Worm (Caenorhabditis elegans): ENCODE data around the gene srj-13.

srj-13 gene

DNA sequence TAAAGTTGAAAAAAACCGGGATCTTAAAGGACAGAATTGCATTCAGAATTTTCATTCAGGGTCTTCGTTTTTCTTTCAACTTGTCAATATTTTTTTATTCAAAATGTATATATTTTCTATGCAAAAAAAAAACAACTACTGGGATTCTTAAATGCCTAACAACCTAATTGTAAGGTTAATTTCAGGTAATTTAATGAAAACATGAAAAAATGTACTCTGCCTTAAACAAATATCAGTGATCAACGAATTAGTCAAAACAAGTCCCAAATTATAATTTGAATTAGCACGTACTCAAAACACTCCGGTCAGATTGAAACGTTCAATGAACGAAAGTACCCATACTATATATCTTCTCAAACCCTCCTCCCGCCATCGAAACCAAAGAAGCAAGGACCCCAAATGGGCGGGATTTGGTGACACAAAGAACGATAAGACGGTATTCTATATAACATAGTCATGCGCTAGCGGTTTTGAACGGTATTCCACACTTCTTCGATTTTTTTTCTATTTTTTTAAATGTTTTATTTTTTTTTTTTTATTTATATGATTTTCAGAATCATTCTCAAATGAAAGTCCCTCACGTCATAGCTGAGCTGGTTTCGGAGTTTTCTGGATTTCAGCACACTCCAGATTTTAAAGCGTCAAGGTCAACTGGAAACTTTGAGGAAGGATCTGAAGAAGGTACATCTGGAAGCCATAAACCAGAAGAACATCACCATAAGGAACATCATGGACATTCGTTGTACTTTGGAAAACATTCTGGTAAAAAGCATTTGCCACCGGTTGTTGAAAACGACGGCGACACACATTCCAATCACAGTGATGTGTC, 33.1 kb downstream of the srj-13 start, which contains the start of the genes ddo-2 and F25E5.8:
TSS of gene ddo-2 (minus strand) at position 330 of the 829 bp plus-strand sequence.
TSS of gene F25E5.8 (plus strand) at position 555 of the 829 bp plus-strand sequence.
- TF ChIP-seq fos-1 (tag; optimal IDR thresholded peaks at IDR 0.05) (no peak), ceh-16 (tag; optimal IDR thresholded peaks at IDR 0.05) (no peak), nhr-43 (tag; optimal IDR thresholded peaks at IDR 0.05; ENCODE audit: poor library complexity, severe bottlenecking) (peak; percentile 46), zag-1 (tag; optimal IDR thresholded peaks at IDR 0.05) (no peak), nhr-25 (tag; optimal IDR thresholded peaks at IDR 0.05) (peak; percentile 14), lsy-12 (tag; optimal IDR thresholded peaks at IDR 0.05) (no peak), elt-2 (tag; optimal IDR thresholded peaks at IDR 0.05) (no peak), unc-39 (tag; optimal IDR thresholded peaks at IDR 0.05) (no peak), pqm-1 (tag; optimal IDR thresholded peaks at IDR 0.05) (no peak), mml-1 (tag; optimal IDR thresholded peaks at IDR 0.05) (no peak), nhr-77 (tag; optimal IDR thresholded peaks at IDR 0.05) (no peak), ama-1 (optimal IDR thresholded peaks at IDR 0.05) (no peak), nhr-11 (tag; optimal IDR thresholded peaks at IDR 0.05) (no peak), nhr-23 (tag; optimal IDR thresholded peaks at IDR 0.05) (peak; percentile 70), nhr-67 (tag; optimal IDR thresholded peaks at IDR 0.05) (no peak), eor-1 (tag; optimal IDR thresholded peaks at IDR 0.05) (no peak), snpc-4 (tag; optimal IDR thresholded peaks at IDR 0.05) (no peak), lin-15B (tag; optimal IDR thresholded peaks at IDR 0.05) (no peak), ztf-11 (tag; optimal IDR thresholded peaks at IDR 0.05) (no peak), aly-2 (tag; optimal IDR thresholded peaks at IDR 0.05) (no peak), ZK546.5 (tag; optimal IDR thresholded peaks at IDR 0.05) (no peak), skn-1 (tag; optimal IDR thresholded peaks at IDR 0.05) (no peak), ceh-82 (tag; optimal IDR thresholded peaks at IDR 0.05) (no peak), nhr-76 (tag; optimal IDR thresholded peaks at IDR 0.05) (no peak), hmg-11 (tag; optimal IDR thresholded peaks at IDR 0.05) (peak; percentile 11)

DNA sequence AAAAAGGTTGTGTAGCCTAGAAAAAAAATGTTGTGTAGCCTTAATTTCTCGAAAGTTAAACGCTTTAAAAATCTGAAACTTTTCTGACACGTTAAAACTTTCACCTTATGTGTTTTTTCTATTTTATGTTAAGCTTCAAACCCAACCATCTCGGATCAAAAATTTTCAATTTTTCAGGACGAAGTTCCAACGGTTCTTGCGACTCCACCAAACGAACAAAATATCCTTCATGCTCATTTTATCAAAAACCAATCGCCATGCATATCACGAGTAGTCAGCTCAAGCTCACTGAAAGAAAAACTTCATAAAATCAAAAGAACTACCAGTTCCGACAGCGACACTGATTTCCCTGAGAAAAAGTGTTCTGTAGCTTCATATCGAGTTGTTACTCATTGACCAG, 34.1 kb downstream of the srj-13 start:
- no peak for TF ChIP-seq ceh-16 (tag; optimal IDR thresholded peaks at IDR 0.05)
- no peak for TF ChIP-seq nhr-25 (tag; optimal IDR thresholded peaks at IDR 0.05)
- TF ChIP-seq sea-2 (GFP tag; optimal IDR thresholded peaks at IDR 0.05), result no peak
- no peak for TF ChIP-seq ceh-9 (tag; optimal IDR thresholded peaks at IDR 0.05)
- TF ChIP-seq nhr-76 (tag; optimal IDR thresholded peaks at IDR 0.05), result no peak
- TF ChIP-seq pha-4 (tag; optimal IDR thresholded peaks at IDR 0.05), result no peak
- TF ChIP-seq nhr-12 (tag; optimal IDR thresholded peaks at IDR 0.05), result no peak
- no peak for TF ChIP-seq egl-5 (tag; optimal IDR thresholded peaks at IDR 0.05)
- no peak for TF ChIP-seq daf-12 (tag; optimal IDR thresholded peaks at IDR 0.05)

DNA sequence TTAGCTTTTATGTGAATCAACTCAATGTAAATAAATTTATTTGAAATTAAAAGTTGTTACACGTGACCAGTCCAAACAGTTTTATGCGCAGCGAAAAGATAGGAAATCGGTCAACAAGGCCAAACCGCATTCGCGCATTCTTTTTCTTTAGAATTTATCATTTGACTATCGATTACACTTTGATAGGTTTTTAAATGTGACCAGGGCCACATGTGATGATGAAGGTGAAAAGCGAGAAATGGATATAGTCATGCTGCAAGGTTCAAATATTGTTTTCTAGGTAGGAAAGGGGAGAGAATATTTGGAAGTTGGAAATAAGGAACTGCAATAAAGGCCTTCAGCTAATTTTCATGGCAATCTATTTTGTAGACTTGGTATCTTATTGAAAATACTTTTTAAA, 34.5 kb downstream of the srj-13 start:
- TF ChIP-seq nhr-43 (tag; optimal IDR thresholded peaks at IDR 0.05; ENCODE audit: poor library complexity, severe bottlenecking), result peak; percentile 90
- no peak for TF ChIP-seq lin-39 (tag; optimal IDR thresholded peaks at IDR 0.05)
- TF ChIP-seq tbx-2 (tag; optimal IDR thresholded peaks at IDR 0.05), result peak; percentile 28
- peak in 2 of 3 experiments; percentile 14 to 91 for TF ChIP-seq elt-3 (tag; optimal IDR thresholded peaks at IDR 0.05)
- no peak for TF ChIP-seq egl-27 (tag; optimal IDR thresholded peaks at IDR 0.05)
- TF ChIP-seq nfya-1 (tag; optimal IDR thresholded peaks at IDR 0.05; ENCODE audit: insufficient read depth), result peak; percentile 16
- no peak for TF ChIP-seq egl-5 (tag; optimal IDR thresholded peaks at IDR 0.05)
- TF ChIP-seq nhr-25 (tag; optimal IDR thresholded peaks at IDR 0.05), result peak; percentile 78
- TF ChIP-seq daf-12 (tag; optimal IDR thresholded peaks at IDR 0.05), result no peak
- peak; percentile 98 for TF ChIP-seq ama-1 (optimal IDR thresholded peaks at IDR 0.05)
- TF ChIP-seq jun-1 (tag; optimal IDR thresholded peaks at IDR 0.05), result no peak
- TF ChIP-seq pha-4 (tag; optimal IDR thresholded peaks at IDR 0.05), result peak; percentile 14
- peak; percentile 72 for TF ChIP-seq nhr-23 (tag; optimal IDR thresholded peaks at IDR 0.05)

DNA sequence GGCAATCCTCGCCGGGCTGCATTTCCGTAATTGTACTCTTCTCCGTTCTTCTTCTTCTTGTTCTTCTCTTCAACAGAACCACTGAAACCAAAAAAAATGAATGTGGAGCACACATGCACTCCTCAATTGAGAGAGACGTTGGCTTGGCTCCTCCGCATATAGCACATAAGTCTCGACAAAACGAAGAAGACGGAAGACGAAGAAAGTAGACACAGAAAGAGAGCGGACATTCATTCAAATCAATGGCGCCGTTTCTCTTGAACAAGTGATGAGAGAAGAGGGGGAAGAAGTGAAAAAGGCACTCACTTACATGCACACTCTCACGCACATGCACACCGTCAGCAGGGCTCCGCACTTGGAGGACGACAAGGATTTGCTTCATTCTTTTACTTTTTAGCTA, 35.1 kb downstream of the srj-13 start, which contains the start of gene F25E5.9:
TSS of gene F25E5.9 (minus strand) at position 382 of the 400 bp plus-strand sequence.
- TF ChIP-seq ama-1 (optimal IDR thresholded peaks at IDR 0.05), result peak; percentile 10
- peak; percentile 51 for TF ChIP-seq nfya-1 (tag; optimal IDR thresholded peaks at IDR 0.05; ENCODE audit: insufficient read depth)
- TF ChIP-seq lin-39 (tag; optimal IDR thresholded peaks at IDR 0.05), result peak; percentile 3
- peak; percentile 32 for TF ChIP-seq snpc-4 (tag; optimal IDR thresholded peaks at IDR 0.05)
- TF ChIP-seq ceh-9 (tag; optimal IDR thresholded peaks at IDR 0.05), result no peak
- no peak for TF ChIP-seq nhr-23 (tag; optimal IDR thresholded peaks at IDR 0.05)
- peak; percentile 7 for TF ChIP-seq lin-15B (tag; optimal IDR thresholded peaks at IDR 0.05)
- peak; percentile 28 for TF ChIP-seq fkh-10 (GFP tag; optimal IDR thresholded peaks at IDR 0.05)

Data from whole organism, L3 larva.